Fruit fly (Drosophila melanogaster) whole organism, embryonic: ENCODE results near the gene CG10512.

Source experiments
- B-H2 ChIP-seq: fragments of 200-800 bp; sonication (Bioruptor generic); optimal IDR thresholded peaks from 2 replicates; lab custom pipeline; 2018; ENCODE audit warnings: missing biosample characterization, mild to moderate bottlenecking, missing genetic modification characterization
- Bdp1 ChIP-seq: fragments of 200-800 bp; sonication (Bioruptor generic); optimal IDR thresholded peaks from 3 replicates; lab custom pipeline; 2016; ENCODE audit warnings: missing biosample characterization, missing genetic modification characterization
- BtbVII ChIP-seq: fragments of 200-800 bp; sonication (Bioruptor generic); optimal IDR thresholded peaks from 3 replicates; lab custom pipeline; 2017; ENCODE audit warnings: missing biosample characterization, mild to moderate bottlenecking, missing genetic modification characterization
- CG10543 ChIP-seq: fragments of 200-800 bp; sonication (Bioruptor generic); optimal IDR thresholded peaks from 3 replicates; lab custom pipeline; 2017; ENCODE audit warnings: missing biosample characterization, mild to moderate bottlenecking, missing genetic modification characterization, moderate library complexity
- CG11398 ChIP-seq: fragments of 200-800 bp; sonication (Bioruptor generic); optimal IDR thresholded peaks from 2 replicates; lab custom pipeline; 2016; ENCODE audit warnings: missing biosample characterization, missing genetic modification characterization
- CG11456 ChIP-seq: fragments of 200-800 bp; sonication (Bioruptor generic); IDR thresholded peaks from 3 replicates; pipeline ENCODE4 v1.3.6; 2022; ENCODE audit warnings: missing biosample characterization, missing genetic modification characterization
- CG11504 ChIP-seq: fragments of 200-800 bp; sonication (Bioruptor generic); optimal IDR thresholded peaks from 3 replicates; lab custom pipeline; 2019; ENCODE audit warnings: missing biosample characterization, mild to moderate bottlenecking, missing genetic modification characterization, moderate library complexity
- CG12071 ChIP-seq: fragments of 200-800 bp; sonication (Bioruptor generic); optimal IDR thresholded peaks from 3 replicates; lab custom pipeline; 2018; ENCODE audit warnings: missing biosample characterization, mild to moderate bottlenecking, missing genetic modification characterization
- CG12155 ChIP-seq: fragments of 200-800 bp; sonication (Bioruptor generic); optimal IDR thresholded peaks from 3 replicates; lab custom pipeline; 2016; ENCODE audit warnings: missing biosample characterization, missing genetic modification characterization
- CG1233 ChIP-seq: fragments of 200-800 bp; sonication (Bioruptor generic); optimal IDR thresholded peaks from 4 replicates; lab custom pipeline; 2018; ENCODE audit warnings: missing biosample characterization, mild to moderate bottlenecking, missing genetic modification characterization
- CG12769 ChIP-seq: fragments of 200-800 bp; sonication (Bioruptor generic); optimal IDR thresholded peaks from 2 replicates; lab custom pipeline; 2019; ENCODE audit warnings: missing biosample characterization, mild to moderate bottlenecking, missing genetic modification characterization, moderate library complexity
- CG13287 ChIP-seq: fragments of 200-800 bp; sonication (Bioruptor generic); IDR thresholded peaks from 2 replicates; pipeline ENCODE4 v1.3.6; 2022; ENCODE audit warnings: missing biosample characterization, missing genetic modification characterization; ENCODE audit not compliant: partially characterized antibody
- CG14860 ChIP-seq: fragments of 200-800 bp; sonication (Bioruptor generic); IDR thresholded peaks from 3 replicates; pipeline ENCODE4 v1.3.6; 2022; ENCODE audit warnings: missing biosample characterization, missing genetic modification characterization; ENCODE audit not compliant: partially characterized antibody
- CG14965 ChIP-seq: fragments of 200-800 bp; sonication (Bioruptor generic); optimal IDR thresholded peaks from 2 replicates; lab custom pipeline; 2016; ENCODE audit warnings: missing biosample characterization, missing genetic modification characterization, borderline replicate concordance
- CG17361 ChIP-seq: fragments of 200-800 bp; sonication (Bioruptor generic); IDR thresholded peaks from 3 replicates; pipeline ENCODE4 v1.3.6; 2022; ENCODE audit warnings: missing biosample characterization, missing genetic modification characterization
- CG17568 ChIP-seq: fragments of 200-800 bp; sonication (Bioruptor generic); optimal IDR thresholded peaks from 2 replicates; lab custom pipeline; 2018; ENCODE audit warnings: missing biosample characterization, mild to moderate bottlenecking, missing genetic modification characterization, moderate library complexity
- CG17802 ChIP-seq: fragments of 200-800 bp; sonication (Bioruptor generic); optimal IDR thresholded peaks from 2 replicates; lab custom pipeline; 2018; ENCODE audit warnings: missing biosample characterization, mild to moderate bottlenecking, missing genetic modification characterization, moderate library complexity
- CG17829 ChIP-seq: fragments of 200-800 bp; optimal IDR thresholded peaks from 2 replicates; lab custom pipeline; 2019; ENCODE audit warnings: missing biosample characterization, mild to moderate bottlenecking, missing genetic modification characterization, moderate library complexity
- CG2129 ChIP-seq: fragments of 200-800 bp; sonication (Bioruptor generic); IDR thresholded peaks from 2 replicates; pipeline ENCODE4 v1.3.6; 2022; ENCODE audit warnings: missing biosample characterization, missing genetic modification characterization; ENCODE audit not compliant: partially characterized antibody
- CG2712 ChIP-seq: fragments of 200-800 bp; optimal IDR thresholded peaks from 3 replicates; lab custom pipeline; 2019; ENCODE audit warnings: missing biosample characterization, mild to moderate bottlenecking, missing genetic modification characterization, moderate library complexity
- CG32767 ChIP-seq: fragments of 200-800 bp; sonication (Bioruptor generic); IDR thresholded peaks from 2 replicates; pipeline ENCODE4 v1.3.6; 2022; ENCODE audit warnings: missing biosample characterization, missing genetic modification characterization
- CG6254 ChIP-seq: fragments of 200-800 bp; sonication (Bioruptor generic); optimal IDR thresholded peaks from 3 replicates; lab custom pipeline; 2017; ENCODE audit warnings: mild to moderate bottlenecking, missing biosample characterization, missing genetic modification reagents, missing genetic modification characterization
- CG7372 ChIP-seq: fragments of 200-800 bp; sonication (Bioruptor generic); IDR thresholded peaks from 2 replicates; pipeline ENCODE4 v1.3.6; 2022; ENCODE audit warnings: missing biosample characterization, missing genetic modification characterization
- CG7839 ChIP-seq: fragments of 200-800 bp; sonication (Bioruptor generic); optimal IDR thresholded peaks from 3 replicates; lab custom pipeline; 2018; ENCODE audit warnings: missing biosample characterization, mild to moderate bottlenecking, missing genetic modification characterization, moderate library complexity
- CG8290 ChIP-seq, 3 experiments: fragments of 200-800 bp; sonication (Bioruptor generic); optimal IDR thresholded peaks; 2 replicates each; lab custom pipeline; 2016 to 2019; ENCODE audit warnings: missing biosample characterization in 3 of 3, missing genetic modification characterization in 3 of 3, mild to moderate bottlenecking in 2 of 3, moderate library complexity in 1 of 3
- CG8388 ChIP-seq: fragments of 200-800 bp; sonication (Bioruptor generic); optimal IDR thresholded peaks from 2 replicates; lab custom pipeline; 2019; ENCODE audit warnings: missing biosample characterization, mild to moderate bottlenecking, missing genetic modification characterization, moderate library complexity
- CG8944 ChIP-seq: fragments of 200-800 bp; sonication (Bioruptor generic); optimal IDR thresholded peaks from 3 replicates; lab custom pipeline; 2016; ENCODE audit warnings: missing biosample characterization, missing genetic modification characterization
- Elba2 ChIP-seq: fragments of 200-800 bp; sonication (Bioruptor generic); optimal IDR thresholded peaks from 3 replicates; lab custom pipeline; 2016; ENCODE audit warnings: missing biosample characterization, missing genetic modification characterization
- Hsf ChIP-seq: fragments of 200-800 bp; sonication (Bioruptor generic); optimal IDR thresholded peaks from 3 replicates; lab custom pipeline; 2016; ENCODE audit warnings: missing biosample characterization, missing genetic modification characterization
- Lhr ChIP-seq: fragments of 200-800 bp; sonication (Bioruptor generic); optimal IDR thresholded peaks from 3 replicates; lab custom pipeline; 2017; ENCODE audit warnings: mild to moderate bottlenecking, missing biosample characterization, missing genetic modification reagents, missing genetic modification characterization
- Nf-YC ChIP-seq: fragments of 200-800 bp; optimal IDR thresholded peaks from 3 replicates; lab custom pipeline; 2019; ENCODE audit warnings: missing biosample characterization, mild to moderate bottlenecking, missing genetic modification characterization, moderate library complexity
- Side ChIP-seq: fragments of 200-800 bp; sonication (Bioruptor generic); optimal IDR thresholded peaks from 2 replicates; lab custom pipeline; 2016; ENCODE audit warnings: missing biosample characterization, missing genetic modification characterization
- Spps ChIP-seq: fragments of 200-800 bp; sonication (Bioruptor generic); optimal IDR thresholded peaks from 2 replicates; lab custom pipeline; 2018; ENCODE audit warnings: missing biosample characterization, mild to moderate bottlenecking, missing genetic modification characterization
- Vsx1 ChIP-seq: fragments of 200-800 bp; sonication (Bioruptor generic); optimal IDR thresholded peaks from 2 replicates; lab custom pipeline; 2017; ENCODE audit warnings: missing biosample characterization, mild to moderate bottlenecking, missing genetic modification characterization, missing genetic modification reagents
- YL-1 ChIP-seq: fragments of 200-800 bp; sonication (Bioruptor generic); optimal IDR thresholded peaks from 3 replicates; lab custom pipeline; 2017; ENCODE audit warnings: missing biosample characterization, mild to moderate bottlenecking, missing genetic modification characterization
- amos ChIP-seq: fragments of 200-800 bp; sonication (Bioruptor generic); IDR thresholded peaks from 2 replicates; pipeline ENCODE4 v1.3.6; 2022; ENCODE audit warnings: missing biosample characterization, missing genetic modification characterization; ENCODE audit not compliant: partially characterized antibody
- br ChIP-seq: fragments of >200 bp; optimal IDR thresholded peaks from 2 replicates; lab custom pipeline; 2017
- danr ChIP-seq: fragments of 200-800 bp; sonication (Bioruptor generic); IDR thresholded peaks from 2 replicates; pipeline ENCODE4 v1.3.6; 2022; ENCODE audit warnings: missing biosample characterization, missing genetic modification characterization
- ems ChIP-seq: fragments of 200-800 bp; sonication (Bioruptor generic); optimal IDR thresholded peaks from 3 replicates; lab custom pipeline; 2016; ENCODE audit warnings: missing biosample characterization, missing genetic modification characterization
- esg ChIP-seq: fragments of 200-800 bp; sonication (Bioruptor generic); conservative IDR thresholded peaks from 2 replicates; pipeline ENCODE4 v1.3.6; 2022; ENCODE audit warnings: missing biosample characterization, missing genetic modification characterization
- inv ChIP-seq: fragments of 200-800 bp; sonication (Bioruptor generic); IDR thresholded peaks from 2 replicates; pipeline ENCODE4 v1.3.6; 2022; ENCODE audit warnings: missing biosample characterization, missing genetic modification characterization; ENCODE audit not compliant: partially characterized antibody
- jumu ChIP-seq: fragments of 200-800 bp; sonication (Bioruptor generic); optimal IDR thresholded peaks from 3 replicates; lab custom pipeline; 2016; ENCODE audit warnings: missing biosample characterization, missing genetic modification characterization
- lab ChIP-seq: fragments of 200-800 bp; sonication (Bioruptor generic); optimal IDR thresholded peaks from 3 replicates; lab custom pipeline; 2017; ENCODE audit warnings: missing biosample characterization, missing genetic modification characterization, mild to moderate bottlenecking, moderate library complexity, missing genetic modification reagents
- lmd ChIP-seq: fragments of 200-800 bp; sonication (Bioruptor generic); IDR thresholded peaks from 2 replicates; pipeline ENCODE4 v1.3.6; 2022; ENCODE audit warnings: missing biosample characterization, missing genetic modification characterization
- nerfin-1 ChIP-seq: fragments of 200-800 bp; sonication (Bioruptor generic); optimal IDR thresholded peaks from 3 replicates; lab custom pipeline; 2019; ENCODE audit warnings: missing biosample characterization, mild to moderate bottlenecking, missing genetic modification characterization, moderate library complexity
- nerfin-2 ChIP-seq: fragments of 200-800 bp; sonication (Bioruptor generic); IDR thresholded peaks from 2 replicates; pipeline ENCODE4 v1.3.6; 2022; ENCODE audit warnings: missing biosample characterization, missing genetic modification characterization; ENCODE audit not compliant: partially characterized antibody
- prd ChIP-seq, 3 experiments: fragments of >200 bp in 2 of 3; fragments of 200-800 bp in 1 of 3; sonication (Bioruptor generic) in 1 of 3; optimal IDR thresholded peaks in 2 of 3; IDR thresholded peaks in 1 of 3; 2 replicates in 2 of 3; 3 replicates in 1 of 3; pipeline versions ENCODE4 v1.3.6 to Lab custom; 2017 to 2022; ENCODE audit warnings: missing biosample characterization in 1 of 3, missing genetic modification characterization in 1 of 3
- tin ChIP-seq: fragments of 200-800 bp; sonication (Bioruptor generic); optimal IDR thresholded peaks from 3 replicates; lab custom pipeline; 2016; ENCODE audit warnings: missing biosample characterization, missing genetic modification characterization
- trh ChIP-seq: fragments of 200-800 bp; sonication (Bioruptor generic); optimal IDR thresholded peaks from 2 replicates; lab custom pipeline; 2016; ENCODE audit warnings: missing biosample characterization, missing genetic modification characterization

Gene CG10512

dm6 chr3L:21216697-21217291, 14.1 kb downstream of the CG10512 start, which contains the start of the genes Trmt112 and Ilk (continued):
- TF ChIP-seq amos (GFP tag; lab: Robert Waterston, UW) (peak; percentile 91), danr (GFP tag; lab: Robert Waterston, UW) (no peak), esg (GFP tag; lab: Robert Waterston, UW) (no peak), Nf-YC (no peak), CG14965 (GFP tag; lab: Kevin White, UChicago) (no peak), BtbVII (GFP tag; lab: Kevin White, UChicago) (no peak), lab (GFP tag; lab: Kevin White, UChicago) (no peak), CG2129 (GFP tag; lab: Robert Waterston, UW) (peak; percentile 33; the same call in 1 of the 2 replicates), jumu (GFP tag; lab: Kevin White, UChicago) (no peak), tin (GFP tag; lab: Kevin White, UChicago) (no peak), Vsx1 (GFP tag; lab: Kevin White, UChicago) (no peak), CG11504 (no peak), CG6254 (GFP tag; lab: Kevin White, UChicago) (no peak), CG11398 (no peak), CG11456 (GFP tag; lab: Robert Waterston, UW) (no peak), Lhr (peak; percentile 46), CG12769 (tag; lab: Kevin White, UChicago) (peak; percentile 25), CG13287 (GFP tag; lab: Robert Waterston, UW) (peak; percentile 84), CG8944 (no peak), CG2712 (peak; percentile 45), Spps (no peak), CG8388 (GFP tag; lab: Kevin White, UChicago) (no peak), CG12155 (no peak), nerfin-2 (peak; percentile 67), CG17361 (GFP tag; lab: Robert Waterston, UW) (no peak), CG8290 (GFP tag; optimal IDR thresholded peaks at IDR 0.05; lab: Kevin White, UChicago) (no peak), CG8290 (tag; optimal IDR thresholded peaks at IDR 0.05; lab: Kevin White, UChicago) (no peak), prd (optimal IDR thresholded peaks at IDR 0.05; lab: Kevin White, UChicago) (no peak), prd (GFP tag; IDR thresholded peaks at IDR 0.05; lab: Robert Waterston, UW) (no peak), CG17829 (tag; lab: Kevin White, UChicago) (peak; percentile 32), br (lab: Kevin White, UChicago) (no peak), CG7372 (GFP tag; lab: Robert Waterston, UW) (no peak), ems (GFP tag; lab: Kevin White, UChicago) (no peak), Bdp1 (GFP tag; lab: Kevin White, UChicago) (no peak), CG10543 (GFP tag; lab: Kevin White, UChicago) (no peak), Hsf (GFP tag; lab: Kevin White, UChicago) (no peak), B-H2 (GFP tag; lab: Kevin White, UChicago) (peak; percentile 26), Side (GFP tag; lab: Kevin White, UChicago) (no peak), CG12071 (GFP tag; lab: Kevin White, UChicago) (no peak), CG17568 (GFP tag; lab: Kevin White, UChicago) (no peak), lmd (GFP tag; lab: Robert Waterston, UW) (no peak), CG32767 (no peak), nerfin-1 (tag; lab: Kevin White, UChicago) (no peak), CG14860 (GFP tag; lab: Robert Waterston, UW) (peak; percentile 63), trh (no peak), CG7839 (tag; lab: Kevin White, UChicago) (no peak), CG1233 (no peak), inv (GFP tag; lab: Robert Waterston, UW) (peak; percentile 81), Elba2 (GFP tag; lab: Kevin White, UChicago) (peak; percentile 55), CG17802 (tag; lab: Kevin White, UChicago) (peak; percentile 41), YL-1 (GFP tag; lab: Kevin White, UChicago) (peak; percentile 91)
